Fruit fly (Drosophila melanogaster) whole organism, wandering third instar larva: Measurements from ENCODE around the gene Dcr-1.

Experiments used
- Abd-B ChIP-seq: fragments of >200 bp; optimal IDR thresholded peaks from 2 replicates; lab custom pipeline; 2017; ENCODE audit warnings: missing biosample characterization, missing genetic modification characterization
- CG32264 ChIP-seq: fragments of 200-800 bp; sonication (Bioruptor generic); optimal IDR thresholded peaks from 2 replicates; lab custom pipeline; 2016; ENCODE audit warnings: missing biosample characterization, missing genetic modification characterization
- CG9705 ChIP-seq: fragments of 200-800 bp; sonication (Bioruptor generic); optimal IDR thresholded peaks from 2 replicates; lab custom pipeline; 2018; ENCODE audit warnings: missing biosample characterization, mild to moderate bottlenecking, missing genetic modification characterization
- CrebA ChIP-seq: fragments of 200-800 bp; sonication (Bioruptor generic); optimal IDR thresholded peaks from 2 replicates; lab custom pipeline; 2016; ENCODE audit warnings: missing biosample characterization, mild to moderate bottlenecking, missing genetic modification characterization, borderline replicate concordance
- Dfd ChIP-seq: fragments of >200 bp; optimal IDR thresholded peaks from 2 replicates; lab custom pipeline; 2017; ENCODE audit warnings: missing biosample characterization, missing genetic modification characterization
- Dif ChIP-seq: fragments of 200-275, 200-300 bp; sonication (Bioruptor generic); optimal IDR thresholded peaks from 2 replicates; lab custom pipeline; 2018; ENCODE audit warnings: missing biosample characterization, missing genetic modification characterization; ENCODE audit not compliant: partially characterized antibody
- HLH106 ChIP-seq: fragments of 200-800 bp; optimal IDR thresholded peaks from 3 replicates; lab custom pipeline; 2019; ENCODE audit warnings: missing biosample characterization, mild to moderate bottlenecking, missing genetic modification characterization, moderate library complexity
- Hr78 ChIP-seq: fragments of >200 bp; optimal IDR thresholded peaks from 2 replicates; lab custom pipeline; 2017; ENCODE audit warnings: missing biosample characterization, missing genetic modification characterization
- Hr83 ChIP-seq: fragments of 200-300 bp; sonication (Bioruptor generic); optimal IDR thresholded peaks from 2 replicates; lab custom pipeline; 2016; ENCODE audit warnings: missing biosample characterization, mild to moderate bottlenecking, missing genetic modification characterization, moderate library complexity; ENCODE audit not compliant: poor library complexity, severe bottlenecking
- Jra ChIP-seq: sonication (Bioruptor generic); optimal IDR thresholded peaks from 2 replicates; lab custom pipeline; 2016; ENCODE audit warnings: missing biosample characterization, missing genetic modification characterization
- Mio ChIP-seq: sonication (Bioruptor generic); optimal IDR thresholded peaks from 2 replicates; lab custom pipeline; 2016; ENCODE audit warnings: missing biosample characterization, missing genetic modification characterization
- OdsH ChIP-seq: fragments of 200-800 bp; sonication (Bioruptor generic); optimal IDR thresholded peaks from 2 replicates; lab custom pipeline; 2016; ENCODE audit warnings: missing biosample characterization, mild to moderate bottlenecking, missing genetic modification characterization
- Rel ChIP-seq, 2 experiments: fragments of 200-800 bp; sonication (Bioruptor generic) in 1 of 2; optimal IDR thresholded peaks; 2 replicates in 1 of 2; 3 replicates in 1 of 2; lab custom pipeline; 2016 to 2019; ENCODE audit warnings: mild to moderate bottlenecking in 2 of 2, missing biosample characterization in 2 of 2, missing genetic modification characterization in 2 of 2, moderate library complexity in 1 of 2
- Sp1 ChIP-seq: fragments of 200-800 bp; sonication (Bioruptor generic); optimal IDR thresholded peaks from 3 replicates; lab custom pipeline; 2019; ENCODE audit warnings: missing biosample characterization, mild to moderate bottlenecking, missing genetic modification characterization, moderate library complexity
- Vsx2 ChIP-seq: fragments of 200-300, 225-300 bp; sonication (Bioruptor generic); optimal IDR thresholded peaks from 2 replicates; lab custom pipeline; 2018; ENCODE audit warnings: missing biosample characterization, missing genetic modification characterization; ENCODE audit not compliant: partially characterized antibody
- br ChIP-seq: fragments of 200-800 bp; sonication (Bioruptor generic); optimal IDR thresholded peaks from 2 replicates; lab custom pipeline; 2016; ENCODE audit warnings: missing biosample characterization, missing genetic modification characterization
- brk ChIP-seq: fragments of 200-800 bp; sonication (Bioruptor generic); optimal IDR thresholded peaks from 2 replicates; lab custom pipeline; 2016; ENCODE audit warnings: missing biosample characterization, mild to moderate bottlenecking, missing genetic modification characterization
- dl ChIP-seq, 2 experiments: fragments of 175-275, 200-275 bp in 1 of 2; fragments of 200-275 bp in 1 of 2; sonication (Bioruptor generic); optimal IDR thresholded peaks; lab custom pipeline; 2018; ENCODE audit warnings: mild to moderate bottlenecking in 2 of 2, missing biosample characterization in 2 of 2, missing genetic modification characterization in 2 of 2, moderate library complexity in 2 of 2; ENCODE audit not compliant: partially characterized antibody in 2 of 2, insufficient read depth in 1 of 2
- dmrt93B ChIP-seq: fragments of 200-800 bp; sonication (Bioruptor generic); optimal IDR thresholded peaks from 2 replicates; lab custom pipeline; 2018; ENCODE audit warnings: missing biosample characterization, mild to moderate bottlenecking, missing genetic modification characterization
- dsf ChIP-seq: sonication (Bioruptor generic); optimal IDR thresholded peaks from 2 replicates; lab custom pipeline; 2016; ENCODE audit warnings: missing biosample characterization, missing genetic modification characterization, borderline replicate concordance
- ey ChIP-seq: fragments of 200-800 bp; sonication (Bioruptor generic); optimal IDR thresholded peaks from 2 replicates; lab custom pipeline; 2016; ENCODE audit warnings: missing biosample characterization, missing genetic modification characterization
- foxo ChIP-seq, 2 experiments: fragments of 200-800 bp; sonication (Bioruptor generic); optimal IDR thresholded peaks; 2 replicates in 1 of 2; 3 replicates in 1 of 2; lab custom pipeline; 2016 to 2017; ENCODE audit warnings: missing biosample characterization in 2 of 2, missing genetic modification characterization in 2 of 2
- fru ChIP-seq: fragments of 200-800 bp; sonication (Bioruptor generic); optimal IDR thresholded peaks from 3 replicates; lab custom pipeline; 2016; ENCODE audit warnings: missing biosample characterization, mild to moderate bottlenecking, missing genetic modification characterization
- jim ChIP-seq: fragments of 175-275, 200-325 bp; sonication (Bioruptor generic); optimal IDR thresholded peaks from 2 replicates; lab custom pipeline; 2016; ENCODE audit warnings: missing biosample characterization, mild to moderate bottlenecking, missing genetic modification characterization
- lola ChIP-seq: fragments of >200 bp; optimal IDR thresholded peaks from 2 replicates; lab custom pipeline; 2017; ENCODE audit warnings: missing biosample characterization, missing genetic modification characterization
- pan ChIP-seq: fragments of >200 bp; optimal IDR thresholded peaks from 2 replicates; lab custom pipeline; 2017
- psq ChIP-seq: fragments of 200-800 bp; sonication (Bioruptor generic); optimal IDR thresholded peaks from 3 replicates; lab custom pipeline; 2017; ENCODE audit warnings: missing biosample characterization, mild to moderate bottlenecking, missing genetic modification characterization, moderate library complexity
- rgr ChIP-seq: fragments of 200-800 bp; sonication (Bioruptor generic); optimal IDR thresholded peaks from 3 replicates; lab custom pipeline; 2016; ENCODE audit warnings: missing biosample characterization, mild to moderate bottlenecking, missing genetic modification characterization
- sage ChIP-seq: fragments of 200-800 bp; sonication (Bioruptor generic); optimal IDR thresholded peaks from 2 replicates; lab custom pipeline; 2016; ENCODE audit warnings: missing biosample characterization, mild to moderate bottlenecking, missing genetic modification characterization
- sv ChIP-seq: fragments of 200-800 bp; sonication (Bioruptor generic); optimal IDR thresholded peaks from 3 replicates; lab custom pipeline; 2016; ENCODE audit warnings: missing biosample characterization, missing genetic modification characterization
- tai ChIP-seq: sonication (Bioruptor generic); optimal IDR thresholded peaks from 2 replicates; lab custom pipeline; 2016; ENCODE audit warnings: missing biosample characterization, missing genetic modification characterization
- usp ChIP-seq: fragments of >200 bp; optimal IDR thresholded peaks from 2 replicates; lab custom pipeline; 2017; ENCODE audit warnings: missing biosample characterization, missing genetic modification characterization

Dcr-1 gene

DNA sequence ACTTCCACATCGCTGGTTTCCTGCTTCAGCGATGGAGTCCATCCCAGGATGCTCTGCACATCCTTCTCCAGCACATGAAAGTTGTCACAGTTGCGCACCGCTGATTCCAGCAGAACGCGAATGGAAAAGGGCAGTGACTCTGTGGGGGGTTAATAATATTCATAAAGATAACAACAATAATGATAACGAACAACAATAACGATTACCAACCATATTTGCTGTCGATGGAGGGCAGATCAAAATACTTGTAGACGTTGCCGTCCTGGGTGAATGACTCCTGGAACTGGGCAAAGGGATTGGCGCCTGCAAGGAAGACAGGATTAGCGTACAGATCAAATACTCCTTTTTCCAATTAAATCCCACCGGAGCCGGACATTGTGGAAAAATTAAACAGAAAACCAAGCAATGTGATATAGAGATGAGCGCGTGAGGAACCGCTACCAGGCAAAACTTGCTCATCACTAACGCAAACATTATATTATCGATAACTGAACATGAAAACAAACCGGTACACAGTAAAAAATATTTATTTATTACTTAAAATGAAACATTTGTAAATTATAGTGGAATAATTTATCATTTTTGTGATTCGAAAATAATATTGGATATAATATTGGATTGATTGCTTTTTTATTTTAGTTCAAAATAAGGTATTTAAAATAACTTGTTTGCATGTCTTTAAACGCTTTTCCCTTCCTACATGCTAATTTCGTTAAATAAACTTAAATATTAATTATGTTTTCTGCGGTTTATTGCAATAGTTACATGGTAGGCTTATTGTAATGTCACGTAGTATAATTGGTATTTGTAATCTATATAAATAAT is 16.5 kb downstream of the Dcr-1 start, which contains the start of gene Irp-1A (continued):
- TF ChIP-seq OdsH (GFP tag; lab: Kevin White, UChicago) (peak; percentile 54), Jra (peak; percentile 40), CG9705 (GFP tag; lab: Kevin White, UChicago) (peak; percentile 3), dmrt93B (peak; percentile 3)

DNA sequence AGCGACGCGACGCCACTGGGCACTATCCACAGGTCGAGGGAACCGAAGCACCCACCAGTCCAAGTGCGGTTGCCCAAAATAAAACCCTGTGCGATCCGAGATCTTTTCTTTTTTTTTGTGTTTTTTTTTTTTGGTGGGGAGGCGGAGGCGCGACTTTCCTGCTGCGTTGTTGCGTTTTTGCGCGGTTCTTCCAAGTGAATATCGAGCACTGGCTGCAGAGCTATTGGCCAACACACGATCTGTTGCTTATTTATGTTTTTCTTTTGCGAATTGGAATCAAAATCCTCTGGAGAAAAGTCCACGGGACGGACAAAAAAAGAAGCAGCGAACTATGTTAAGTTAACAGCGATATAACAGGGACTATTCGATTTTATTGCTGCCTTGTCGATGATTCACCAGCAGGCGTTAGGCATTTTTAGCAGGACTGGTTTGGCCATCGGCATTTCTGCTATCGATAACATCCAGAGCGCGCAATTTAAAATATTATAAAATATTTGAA is 20.0 kb downstream of the Dcr-1 start, which contains the start of gene wge:
Gene wge (minus strand): TSS at position 343 of the 499 bp plus-strand sequence.
- no peak for TF ChIP-seq CrebA (GFP tag; lab: Kevin White, UChicago)
- no peak for TF ChIP-seq br
- TF ChIP-seq sv (GFP tag; lab: Kevin White, UChicago) = no peak
- TF ChIP-seq jim (GFP tag; lab: Kevin White, UChicago) = peak; percentile 80
- TF ChIP-seq Rel (GFP tag; optimal IDR thresholded peaks at IDR 0.05; lab: Kevin White, UChicago) = no peak
- peak; percentile 33 for TF ChIP-seq Rel (tag; optimal IDR thresholded peaks at IDR 0.05; lab: Kevin White, UChicago)
- no peak for TF ChIP-seq dmrt93B
- TF ChIP-seq Hr78 (GFP tag; lab: Kevin White, UChicago) = no peak
- TF ChIP-seq HLH106 = peak; percentile 12
- TF ChIP-seq Mio (GFP tag; lab: Kevin White, UChicago) = no peak
- no peak for TF ChIP-seq usp (GFP tag; lab: Kevin White, UChicago)
- TF ChIP-seq Sp1 (GFP tag; lab: Kevin White, UChicago) = peak; percentile 59
- TF ChIP-seq Dfd (GFP tag; lab: Kevin White, UChicago) = no peak
- no peak for TF ChIP-seq Abd-B (GFP tag; lab: Kevin White, UChicago)
- TF ChIP-seq dsf (GFP tag; lab: Kevin White, UChicago) = no peak
- TF ChIP-seq dl (GFP tag; optimal IDR thresholded peaks at IDR 0.05; lab: Kevin White, UChicago; ENCODE audit: insufficient read depth in 1 of 2, partially characterized antibody in 2 of 2) = no peak

DNA sequence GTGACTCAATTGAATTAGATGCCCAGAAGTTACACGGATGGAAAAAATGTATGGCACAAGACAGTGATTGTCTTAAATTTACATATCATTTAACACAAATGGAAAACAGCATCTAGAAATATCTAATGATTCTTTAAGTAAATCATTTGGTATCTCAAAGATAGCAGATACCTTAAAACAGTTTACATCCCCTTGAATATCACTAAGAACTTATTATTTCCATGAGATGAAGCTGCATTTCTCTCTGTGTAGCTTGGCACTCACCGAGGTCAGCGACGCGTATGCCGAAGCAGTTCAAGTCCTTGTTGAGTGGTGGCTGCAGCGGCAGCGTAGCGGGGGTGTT is 21.3 kb downstream of the Dcr-1 start:
- TF ChIP-seq Hr78 (GFP tag; lab: Kevin White, UChicago) (no peak), OdsH (GFP tag; lab: Kevin White, UChicago) (no peak), Hr83 (GFP tag; lab: Kevin White, UChicago) (no peak), tai (GFP tag; lab: Kevin White, UChicago) (no peak), fru (GFP tag; lab: Kevin White, UChicago) (peak; percentile 6)

DNA sequence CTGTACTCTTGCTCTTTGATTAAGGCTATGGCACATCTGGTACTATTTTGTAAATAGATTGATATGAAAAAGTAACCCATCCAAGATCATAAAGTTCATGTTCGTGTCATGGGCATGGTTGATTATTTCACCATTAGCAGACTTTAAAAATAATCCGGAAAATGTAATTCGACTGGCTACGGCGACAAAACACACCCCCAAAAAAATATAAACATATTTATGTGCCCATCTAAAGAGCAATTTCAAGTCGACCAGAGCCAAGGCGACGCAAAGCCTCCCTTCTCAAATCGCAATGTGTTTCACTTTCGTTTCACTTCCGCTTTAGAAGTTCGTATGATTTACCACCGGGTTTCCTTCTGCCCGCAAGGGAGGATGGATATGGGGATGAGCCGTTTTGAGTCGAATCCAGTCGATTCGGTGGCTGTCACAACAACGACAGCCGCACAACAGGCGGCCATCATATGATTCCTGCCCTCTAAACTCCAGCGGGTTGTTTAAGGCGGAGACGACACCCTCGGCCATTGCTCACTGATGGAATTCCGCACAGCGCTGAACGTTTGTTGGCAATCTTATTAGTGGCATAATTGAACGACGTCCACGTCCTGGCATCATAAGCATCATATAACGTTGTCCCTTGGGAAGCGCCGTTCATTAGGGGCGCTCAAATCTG is 21.8 kb downstream of the Dcr-1 start:
- TF ChIP-seq HLH106 = no peak
- TF ChIP-seq dmrt93B = no peak
- TF ChIP-seq Vsx2 (GFP tag; lab: Kevin White, UChicago) = no peak
- no peak for TF ChIP-seq Dif (GFP tag; lab: Kevin White, UChicago)
- no peak for TF ChIP-seq fru (GFP tag; lab: Kevin White, UChicago)
- no peak for TF ChIP-seq sv (GFP tag; lab: Kevin White, UChicago)
- TF ChIP-seq Hr78 (GFP tag; lab: Kevin White, UChicago) = no peak
- TF ChIP-seq CG9705 (GFP tag; lab: Kevin White, UChicago) = no peak
- no peak for TF ChIP-seq Dfd (GFP tag; lab: Kevin White, UChicago)
- TF ChIP-seq Abd-B (GFP tag; lab: Kevin White, UChicago) = no peak
- no peak for TF ChIP-seq rgr (GFP tag; lab: Kevin White, UChicago)
- no peak for TF ChIP-seq Rel (GFP tag; optimal IDR thresholded peaks at IDR 0.05; lab: Kevin White, UChicago)
- no peak for TF ChIP-seq Rel (tag; optimal IDR thresholded peaks at IDR 0.05; lab: Kevin White, UChicago)
- no peak for TF ChIP-seq pan (lab: Kevin White, UChicago)
- TF ChIP-seq lola (GFP tag; lab: Kevin White, UChicago) = no peak
- TF ChIP-seq brk = no peak
- no peak for TF ChIP-seq Jra

DNA sequence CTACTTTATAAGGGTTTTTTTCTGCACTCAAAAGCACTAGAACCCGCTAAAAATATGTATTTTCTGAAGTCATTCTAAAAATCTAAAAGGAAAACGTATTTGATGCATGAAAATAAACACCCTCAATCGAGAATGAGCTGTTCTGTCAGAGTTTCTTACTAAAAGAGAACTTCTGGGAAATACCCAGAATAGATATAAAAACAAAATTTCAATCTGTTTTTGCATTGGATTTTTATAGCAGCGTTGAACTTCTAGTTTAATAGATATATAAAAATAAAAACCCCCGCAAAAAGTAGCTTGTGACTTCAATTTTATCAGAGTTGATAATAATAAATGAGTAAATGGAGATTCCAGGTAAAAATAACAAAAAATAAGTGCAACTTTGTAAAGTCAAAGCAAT is 22.5 kb downstream of the Dcr-1 start:
- TF ChIP-seq sv (GFP tag; lab: Kevin White, UChicago) = no peak
- no peak for TF ChIP-seq Abd-B (GFP tag; lab: Kevin White, UChicago)
- TF ChIP-seq ey (GFP tag; lab: Kevin White, UChicago) = no peak
- TF ChIP-seq CG32264 (GFP tag; lab: Kevin White, UChicago) = no peak
- TF ChIP-seq pan (lab: Kevin White, UChicago) = no peak
- no peak for TF ChIP-seq Rel (GFP tag; optimal IDR thresholded peaks at IDR 0.05; lab: Kevin White, UChicago)
- TF ChIP-seq Rel (tag; optimal IDR thresholded peaks at IDR 0.05; lab: Kevin White, UChicago) = no peak
- no peak for TF ChIP-seq CG9705 (GFP tag; lab: Kevin White, UChicago)
- TF ChIP-seq jim (GFP tag; lab: Kevin White, UChicago) = no peak
- no peak for TF ChIP-seq foxo (GFP tag; optimal IDR thresholded peaks at IDR 0.05; lab: Kevin White, UChicago)
- TF ChIP-seq psq (GFP tag; lab: Kevin White, UChicago) = no peak
- TF ChIP-seq OdsH (GFP tag; lab: Kevin White, UChicago) = no peak
- TF ChIP-seq sage (GFP tag; lab: Kevin White, UChicago) = no peak
- TF ChIP-seq tai (GFP tag; lab: Kevin White, UChicago) = no peak
